Fruit fly (Drosophila melanogaster) whole organism, larva: Measurements from ENCODE around the gene CG8774.

Source experiments
- noc ChIP-seq: fragments of 200-800 bp; sonication (Bioruptor generic); optimal IDR thresholded peaks from 3 replicates; lab custom pipeline; 2019; ENCODE audit warnings: missing biosample characterization, mild to moderate bottlenecking, missing genetic modification characterization, moderate library complexity

CG8774 gene

DNA sequence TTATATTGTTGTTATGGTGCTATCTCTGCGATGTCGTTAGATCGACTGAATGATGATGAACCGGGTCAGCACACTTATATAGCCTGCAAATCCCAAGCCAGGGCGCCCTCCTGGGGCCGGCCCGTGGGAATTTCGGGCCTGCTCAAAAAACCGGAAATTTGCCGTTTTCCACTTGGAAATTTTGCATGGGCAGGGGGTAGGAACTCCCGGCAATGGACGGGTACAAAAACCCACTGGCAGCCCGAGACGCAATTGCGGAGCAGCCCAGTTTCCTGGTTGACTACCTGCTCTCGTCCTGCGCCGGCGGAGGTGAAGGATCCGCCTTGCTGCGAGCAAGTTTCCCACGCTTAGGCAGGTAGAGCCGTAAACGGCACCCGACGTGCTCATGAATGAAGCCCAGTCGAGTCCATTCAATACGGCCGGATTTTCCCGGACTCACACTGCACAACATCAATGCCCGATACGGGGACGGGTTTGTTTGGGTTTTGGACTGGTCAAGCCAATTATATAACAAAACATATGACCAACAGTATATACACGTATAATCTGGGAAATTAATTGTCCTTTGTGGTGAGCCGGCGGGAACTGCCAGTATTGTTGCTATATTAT lies 5.3 kb upstream of the CG8774 start, which contains the start of gene wntD:
wntD (minus strand) TSS at position 51 of the 609 bp plus-strand sequence.
- no peak for TF ChIP-seq noc (tag; lab: Kevin White, UChicago)

DNA sequence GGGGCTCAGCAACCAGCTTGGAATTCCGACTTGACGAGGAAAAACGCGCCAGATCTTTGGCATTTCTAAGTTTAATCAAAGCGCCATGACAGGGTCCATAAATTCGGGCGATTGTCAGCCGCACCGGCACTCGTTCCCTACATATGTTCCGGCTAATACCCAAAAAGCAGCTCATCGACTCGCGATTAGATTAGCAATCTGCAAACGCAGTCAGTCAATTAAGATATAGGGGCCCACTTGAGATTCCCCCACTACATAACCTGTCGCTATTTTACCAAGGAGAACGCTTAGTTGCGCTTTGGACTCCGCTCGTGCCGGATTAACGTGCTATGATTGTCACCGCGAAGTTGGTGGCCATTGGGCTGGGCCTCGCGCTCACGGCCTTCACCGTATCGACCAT lies 4.1 kb upstream of the CG8774 start, which contains the start of gene CG8773:
CG8773 (plus strand) TSS at position 288 of the 400 bp plus-strand sequence.
- peak; percentile 75 for TF ChIP-seq noc (tag; lab: Kevin White, UChicago)

DNA sequence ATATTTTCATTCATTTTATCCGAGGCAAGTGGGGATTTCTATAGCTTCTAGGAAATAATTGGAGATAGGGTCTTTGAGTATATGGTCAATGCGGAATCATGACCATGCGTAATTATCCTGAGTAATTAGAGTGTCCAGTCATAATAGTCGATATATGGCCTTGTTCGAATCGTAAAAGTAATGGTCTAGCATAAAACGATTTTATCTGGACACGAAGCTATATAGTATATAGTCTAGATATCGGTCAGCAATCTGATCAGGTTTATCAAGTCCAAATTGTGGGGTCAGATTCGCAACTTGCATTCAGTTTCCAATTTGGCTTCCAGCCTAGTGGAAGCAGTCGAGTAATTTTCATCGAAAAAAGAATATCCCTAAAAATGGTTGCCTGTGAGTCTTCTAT lies 3.8 kb downstream of the CG8774 start, which contains the start of gene CG32473:
CG32473 (plus strand) TSS at position 301 of the 400 bp plus-strand sequence.
- TF ChIP-seq noc (tag; lab: Kevin White, UChicago) = no peak

DNA sequence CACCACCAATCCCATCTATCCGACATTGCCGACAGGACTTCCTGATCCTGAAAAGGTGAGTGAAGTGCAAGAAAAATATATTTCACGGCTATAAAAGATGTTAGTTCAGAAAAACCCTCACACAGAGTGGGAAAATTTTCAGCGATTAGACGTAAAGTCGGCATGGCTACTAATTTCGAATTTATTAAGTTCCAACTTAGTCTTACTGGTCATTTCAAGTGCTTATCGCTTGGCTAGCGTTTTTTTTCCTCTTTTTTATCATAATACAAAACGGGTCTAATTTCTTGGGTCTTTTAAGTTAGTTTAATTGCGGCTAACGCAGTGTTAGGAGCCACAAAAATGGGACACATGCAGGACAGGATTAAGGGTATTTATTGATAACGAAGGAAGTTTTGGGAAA lies 4.6 kb downstream of the CG8774 start, which contains the start of gene CG43208:
CG43208 (plus strand) TSS at position 301 of the 400 bp plus-strand sequence.
- no peak for TF ChIP-seq noc (tag; lab: Kevin White, UChicago)

DNA sequence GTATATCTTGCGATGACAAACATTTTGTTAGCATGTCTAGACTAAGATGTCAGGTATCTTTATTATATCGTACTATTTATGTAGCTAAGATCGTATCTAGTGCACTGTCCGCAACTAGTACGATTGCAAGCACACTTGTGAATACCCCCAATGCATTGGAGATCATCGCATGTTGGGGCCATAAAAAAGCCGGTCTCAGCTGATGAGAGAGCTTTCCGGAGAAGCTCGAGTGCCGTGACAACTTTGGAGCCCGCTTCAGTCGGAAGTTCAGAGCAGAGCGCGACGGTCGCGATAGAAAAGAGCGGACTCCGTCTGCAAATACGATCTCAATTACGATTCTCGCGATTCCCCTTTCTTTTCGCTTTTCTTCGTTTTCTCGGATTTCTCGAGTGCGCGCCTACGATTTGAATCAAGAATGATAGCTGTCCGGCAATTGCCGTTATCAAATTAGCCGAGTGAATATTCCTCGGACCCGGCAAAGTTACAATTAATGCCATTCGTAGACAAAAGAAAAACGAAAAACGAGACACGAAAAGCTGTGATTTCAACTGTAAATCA lies 6.0 kb downstream of the CG8774 start:
- TF ChIP-seq noc (tag; lab: Kevin White, UChicago) = no peak

DNA sequence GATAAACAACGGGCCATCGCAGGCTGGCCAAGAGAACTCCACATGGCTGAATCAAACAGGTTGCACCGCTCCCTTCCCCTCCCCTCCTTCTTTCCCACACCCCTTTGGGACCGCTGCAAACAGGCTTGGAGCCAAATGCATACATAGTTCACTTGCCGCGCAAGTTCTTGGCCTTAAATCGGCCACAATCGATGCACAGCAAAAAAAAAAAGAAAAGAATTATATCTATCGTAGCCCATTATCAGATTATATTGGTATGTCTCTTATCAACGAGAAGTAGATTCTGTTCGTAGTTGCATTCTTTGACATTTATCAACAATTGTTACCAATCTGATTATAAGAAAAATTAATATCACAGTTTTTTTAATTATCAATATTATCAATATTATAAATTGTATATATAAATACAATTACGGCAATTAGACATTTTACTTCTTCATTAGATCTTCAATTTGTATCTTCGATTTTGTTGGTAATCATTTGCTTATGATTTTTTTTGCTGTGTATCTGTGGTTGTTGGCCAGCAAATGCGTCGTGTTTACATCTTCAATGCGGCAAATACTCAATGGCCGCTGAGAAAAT lies 6.8 kb downstream of the CG8774 start:
- TF ChIP-seq noc (tag; lab: Kevin White, UChicago) = no peak

DNA sequence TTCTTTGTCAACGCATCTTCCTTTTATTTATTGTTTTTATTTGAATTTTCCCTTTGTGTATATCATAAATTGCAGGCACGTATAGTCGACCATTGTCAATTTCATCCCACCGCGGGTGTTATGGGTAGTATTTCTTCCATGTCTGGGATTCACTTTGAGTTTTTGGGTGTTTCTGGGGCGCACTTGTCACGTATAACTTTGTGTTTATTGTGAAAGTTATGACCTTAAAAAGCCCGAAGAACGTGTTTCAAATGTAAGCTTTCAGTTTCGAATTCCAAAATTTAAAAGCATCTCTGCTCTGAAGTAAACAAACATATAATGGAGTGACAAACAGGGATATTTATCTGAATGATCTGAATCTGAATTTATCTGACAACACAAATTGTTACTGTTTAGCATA lies 8.0 kb downstream of the CG8774 start:
- TF ChIP-seq noc (tag; lab: Kevin White, UChicago) = no peak

DNA sequence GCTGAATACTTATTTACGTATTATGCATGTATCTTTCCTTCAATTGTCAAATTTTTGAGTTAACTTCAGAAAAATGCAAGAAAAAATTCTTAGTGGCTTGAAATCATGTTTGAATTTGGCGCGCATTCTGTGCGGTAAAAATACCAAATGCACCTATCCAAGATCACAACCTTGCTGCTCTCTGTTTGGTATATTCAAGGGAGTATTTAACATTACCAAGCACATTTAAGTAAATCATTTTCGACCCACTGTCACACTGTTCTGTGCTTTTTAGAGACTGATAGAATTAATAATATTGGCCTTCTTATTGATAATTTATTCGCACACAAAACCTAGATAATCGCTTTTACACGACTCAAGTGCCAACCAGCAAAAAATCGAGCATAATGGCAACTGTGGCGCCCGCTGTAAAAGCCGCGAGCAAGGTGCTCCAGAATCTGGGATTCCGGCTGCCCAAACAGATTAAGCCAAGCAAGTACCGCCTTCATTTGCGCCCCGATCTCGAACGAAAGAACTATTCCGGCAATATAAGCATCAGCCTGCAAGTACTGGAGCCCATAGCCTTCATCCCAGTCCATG lies 10.7 kb downstream of the CG8774 start:
- no peak for TF ChIP-seq noc (tag; lab: Kevin White, UChicago)

DNA sequence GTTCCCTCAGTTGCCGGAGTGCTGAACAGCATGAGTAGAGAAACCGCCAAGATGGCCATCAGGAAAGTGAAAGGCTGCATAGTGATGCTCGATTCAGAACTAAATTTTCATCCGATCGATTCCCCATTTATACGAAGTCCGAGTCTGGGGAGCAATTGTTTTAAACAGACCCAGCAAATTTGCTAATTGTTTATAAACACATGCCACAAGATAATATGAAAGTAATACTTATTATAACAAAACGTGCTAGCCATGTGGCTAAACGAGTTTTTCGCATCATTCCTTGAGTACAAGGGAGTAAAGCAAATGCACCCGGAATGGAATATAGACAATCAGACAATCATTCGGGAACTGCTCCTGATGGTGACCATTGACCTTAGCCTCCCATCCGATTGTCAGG lies 14.5 kb downstream of the CG8774 start, which contains the start of gene CG44142:
CG44142 (minus strand) TSS at position 101 of the 400 bp plus-strand sequence.
- no peak for TF ChIP-seq noc (tag; lab: Kevin White, UChicago)

DNA sequence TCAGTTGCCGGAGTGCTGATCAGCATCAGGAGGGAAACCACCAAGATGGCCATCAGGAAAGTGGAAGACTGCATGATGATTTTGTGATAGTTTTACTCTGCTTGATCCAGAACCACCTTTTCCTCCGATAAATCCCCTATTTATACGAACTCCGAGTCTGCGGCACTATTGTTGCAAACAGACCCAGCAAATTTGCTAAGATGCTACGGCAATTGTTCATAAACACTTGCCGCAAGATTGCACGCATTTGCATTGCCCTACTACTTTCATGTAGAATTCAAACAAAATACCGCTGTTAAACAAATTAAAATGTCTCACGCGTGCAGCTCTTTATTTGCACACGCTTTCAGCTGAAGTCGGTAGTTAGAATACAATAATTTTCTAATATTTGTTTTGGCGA lies 20.6 kb downstream of the CG8774 start, which contains the start of gene CG45080:
CG45080 (minus strand) TSS at position 101 of the 400 bp plus-strand sequence.
- no peak for TF ChIP-seq noc (tag; lab: Kevin White, UChicago)

DNA sequence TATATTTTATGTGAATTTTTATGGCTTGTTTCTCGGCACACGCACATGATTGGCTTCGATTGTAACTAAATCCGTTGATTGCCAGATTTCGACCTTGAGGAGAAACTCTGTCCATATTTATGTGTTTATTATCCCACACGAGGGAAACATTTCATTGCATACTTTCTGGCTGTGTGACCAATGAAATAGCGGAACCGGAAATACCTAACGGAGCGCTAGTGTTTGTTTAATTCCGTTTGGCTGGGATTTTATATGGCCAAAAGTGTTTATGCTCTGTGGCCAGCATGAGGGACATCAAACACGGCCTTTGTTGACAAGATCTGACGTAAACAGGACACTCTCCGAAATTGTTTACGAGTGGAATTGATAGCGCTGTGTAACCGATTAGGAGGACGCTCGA lies 21.3 kb downstream of the CG8774 start:
- no peak for TF ChIP-seq noc (tag; lab: Kevin White, UChicago)

DNA sequence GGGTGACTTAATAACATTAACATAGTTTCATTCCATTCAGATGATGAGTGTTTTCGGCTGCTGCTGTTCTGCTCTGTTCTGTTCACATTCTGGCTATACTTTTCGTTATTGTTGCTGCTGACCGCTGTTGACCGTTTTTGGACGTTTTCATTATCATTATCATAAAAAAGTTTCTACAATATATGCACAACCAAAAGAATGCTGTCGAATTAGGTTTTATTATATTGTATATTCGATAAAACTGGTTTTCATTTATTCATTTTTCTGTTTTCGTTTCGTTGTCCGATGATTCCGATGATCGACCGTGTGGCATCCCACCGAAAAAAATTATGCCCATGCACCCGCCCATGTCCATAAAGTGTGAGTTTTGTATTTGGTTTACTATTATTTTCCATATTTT lies 34.5 kb downstream of the CG8774 start:
- TF ChIP-seq noc (tag; lab: Kevin White, UChicago) = no peak

DNA sequence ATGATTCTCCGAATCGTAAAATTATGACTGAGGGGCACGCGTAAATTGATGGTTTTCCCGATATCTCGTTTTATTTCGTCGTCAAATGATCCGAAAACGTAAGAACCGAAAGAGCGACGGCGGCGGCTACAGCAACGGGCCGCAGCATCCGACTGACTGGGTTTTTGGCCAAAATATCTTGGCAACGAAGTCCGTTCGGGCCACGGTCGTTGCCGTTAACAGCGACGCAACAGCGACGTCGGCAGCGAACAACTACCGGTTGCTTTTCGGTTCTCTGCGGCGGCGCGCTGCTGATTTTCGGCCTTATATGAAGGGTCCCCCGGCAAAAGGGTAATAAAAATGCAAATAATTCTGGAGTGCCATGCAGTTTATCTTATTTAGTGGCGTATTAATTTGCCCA lies 35.4 kb downstream of the CG8774 start, which contains the start of gene PK2-R2:
PK2-R2 (minus strand) TSS at position 160 of the 400 bp plus-strand sequence.
- TF ChIP-seq noc (tag; lab: Kevin White, UChicago) = no peak

DNA sequence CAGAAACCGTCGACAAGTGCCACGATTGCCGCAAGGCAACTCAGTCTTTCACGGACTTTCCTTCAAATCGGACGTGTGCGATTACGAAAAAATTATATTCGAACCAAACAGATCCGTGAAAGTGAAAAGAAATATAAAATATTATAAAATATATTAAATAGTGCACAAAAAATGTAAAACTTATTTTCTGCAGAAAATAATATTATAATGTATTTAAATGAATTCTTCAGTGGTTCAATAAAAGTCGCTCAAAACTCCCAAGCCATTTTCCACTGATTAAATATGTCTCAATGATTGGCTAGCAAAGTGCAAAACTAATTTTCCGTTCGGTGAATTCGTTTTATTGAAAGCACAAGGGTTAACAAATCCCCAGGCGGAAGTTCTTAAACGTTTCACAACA lies 39.5 kb downstream of the CG8774 start, which contains the start of gene PK2-R1:
PK2-R1 (plus strand) TSS at position 301 of the 400 bp plus-strand sequence.
- TF ChIP-seq noc (tag; lab: Kevin White, UChicago) = no peak
